Worm (Caenorhabditis elegans): ENCODE results near the gene ZC15.5.

The ZC15.5 gene

DNA sequence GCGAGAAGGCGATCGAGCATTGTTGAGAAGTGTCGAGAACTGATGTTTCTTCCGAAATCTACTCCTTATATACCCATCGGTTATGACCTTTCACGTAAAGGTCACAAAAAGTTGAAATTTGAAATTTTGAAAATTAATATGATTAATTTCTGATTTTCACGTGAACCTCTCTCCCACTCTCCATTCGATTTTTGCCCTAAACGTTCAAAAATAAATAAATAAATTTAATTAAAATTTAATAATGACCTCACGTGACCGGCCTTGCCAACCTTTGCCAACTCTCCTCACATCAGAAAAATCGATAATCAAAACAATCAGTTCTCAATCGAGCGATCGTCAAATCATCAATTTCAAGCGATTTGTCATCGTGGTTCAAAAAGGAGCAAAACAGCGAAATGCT is 19.7 kb downstream of the ZC15.5 start, which contains the start of gene Y113G7C.1:
TSS of gene Y113G7C.1 (plus strand) at position 301 of the 400 bp plus-strand sequence.
- TF ChIP-seq pes-1 (GFP tag; IDR thresholded peaks at IDR 0.05) (no peak), hnd-1 (tag; optimal IDR thresholded peaks at IDR 0.05) (no peak), ama-1 (optimal IDR thresholded peaks at IDR 0.05) (no peak), tra-4 (tag; optimal IDR thresholded peaks at IDR 0.05) (no peak), sea-1 (GFP tag; conservative IDR thresholded peaks at IDR 0.05) (no peak), flt-1 (GFP tag; IDR thresholded peaks at IDR 0.05) (no peak), tbx-37 (GFP tag; conservative IDR thresholded peaks at IDR 0.05) (no peak), hmbx-1 (tag; optimal IDR thresholded peaks at IDR 0.05) (no peak), ceh-13 (GFP tag; optimal IDR thresholded peaks at IDR 0.05) (no peak)

DNA sequence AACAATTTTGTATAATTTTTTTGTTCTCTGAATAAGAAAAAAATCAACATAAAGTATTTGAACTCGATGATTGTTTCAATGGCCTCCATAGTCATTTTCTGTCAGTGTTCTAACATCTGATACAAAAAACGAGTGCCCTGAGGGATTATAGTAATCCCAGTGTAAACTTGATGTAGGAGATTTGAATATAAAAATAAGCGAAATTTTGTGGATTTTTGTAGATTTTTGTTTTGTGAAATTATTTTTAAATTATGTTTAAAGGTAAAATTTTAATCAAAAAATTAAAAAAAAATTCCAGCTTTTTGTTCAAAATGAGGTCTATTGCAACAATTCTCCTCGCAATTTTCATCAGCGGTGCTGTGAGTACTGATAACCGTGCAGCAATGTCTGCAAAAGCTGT is 27.7 kb downstream of the ZC15.5 start, which contains the start of gene Y38H6A.1:
TSS of gene Y38H6A.1 (plus strand) at position 301 of the 400 bp plus-strand sequence.
- TF ChIP-seq pes-1 (GFP tag; IDR thresholded peaks at IDR 0.05), result no peak
- no peak for TF ChIP-seq F13C5.2 (tag; optimal IDR thresholded peaks at IDR 0.05)
- TF ChIP-seq hmbx-1 (tag; optimal IDR thresholded peaks at IDR 0.05), result no peak
- TF ChIP-seq sea-1 (GFP tag; conservative IDR thresholded peaks at IDR 0.05), result no peak
- no peak for TF ChIP-seq hmg-4 (GFP tag; optimal IDR thresholded peaks at IDR 0.05)
- no peak for TF ChIP-seq ama-1 (optimal IDR thresholded peaks at IDR 0.05)

DNA sequence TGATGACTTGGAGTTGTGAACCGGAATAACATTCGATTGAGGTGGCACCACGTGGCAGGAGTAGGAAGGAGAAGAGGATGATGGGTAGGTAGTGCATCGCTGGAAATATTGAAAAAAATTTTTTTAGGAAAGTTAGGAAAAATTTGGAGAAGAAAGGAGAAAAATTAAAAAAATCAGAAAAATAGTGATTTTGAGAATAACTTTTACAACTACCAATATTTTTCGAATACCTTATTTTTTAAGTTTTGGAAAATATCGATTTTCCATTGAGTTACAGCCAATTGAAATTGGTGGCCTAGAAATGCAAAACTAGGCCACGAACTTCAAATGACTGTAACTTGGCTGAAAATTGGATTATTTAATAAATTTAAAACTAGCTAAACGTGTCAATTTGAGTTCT is 37.5 kb downstream of the ZC15.5 start, which contains the start of gene Y38H6A.5:
TSS of gene Y38H6A.5 (minus strand) at position 101 of the 400 bp plus-strand sequence.
- TF ChIP-seq B0310.2 (tag; optimal IDR thresholded peaks at IDR 0.05) (no peak), tbx-11 (GFP tag; IDR thresholded peaks at IDR 0.05) (no peak), hmg-4 (GFP tag; optimal IDR thresholded peaks at IDR 0.05) (no peak), pes-1 (GFP tag; IDR thresholded peaks at IDR 0.05) (no peak), ama-1 (optimal IDR thresholded peaks at IDR 0.05) (no peak)

DNA sequence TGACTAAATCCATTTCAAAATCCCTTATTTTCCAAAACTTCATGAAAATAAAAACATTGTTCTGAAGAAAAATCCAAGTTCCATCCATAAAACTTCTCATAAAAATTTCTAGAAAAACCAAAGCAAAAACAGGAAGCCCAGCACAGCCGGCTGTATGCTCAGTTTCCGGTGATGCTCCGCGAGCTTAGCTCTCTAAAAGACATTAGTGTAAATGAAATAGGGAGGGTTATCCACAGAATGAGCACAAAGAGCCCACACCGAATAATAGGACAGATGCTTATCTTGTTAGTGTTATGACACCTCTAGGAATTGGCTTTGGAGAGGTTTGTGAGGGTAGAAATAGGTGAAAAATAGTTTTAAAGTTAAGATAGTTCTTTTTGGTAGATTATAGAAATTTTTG is 40.3 kb downstream of the ZC15.5 start:
- TF ChIP-seq pes-1 (GFP tag; IDR thresholded peaks at IDR 0.05) (no peak), hmg-4 (GFP tag; optimal IDR thresholded peaks at IDR 0.05) (no peak), ama-1 (optimal IDR thresholded peaks at IDR 0.05) (no peak), ets-7 (tag; optimal IDR thresholded peaks at IDR 0.05) (no peak), ceh-13 (GFP tag; optimal IDR thresholded peaks at IDR 0.05) (no peak), tbx-37 (GFP tag; conservative IDR thresholded peaks at IDR 0.05) (no peak), F13C5.2 (tag; optimal IDR thresholded peaks at IDR 0.05) (no peak), tbx-11 (GFP tag; IDR thresholded peaks at IDR 0.05) (no peak), tra-4 (tag; optimal IDR thresholded peaks at IDR 0.05) (no peak), B0310.2 (tag; optimal IDR thresholded peaks at IDR 0.05) (no peak), ceh-36 (tag; optimal IDR thresholded peaks at IDR 0.05) (no peak), sea-1 (GFP tag; conservative IDR thresholded peaks at IDR 0.05) (no peak), scrt-1 (GFP tag; IDR thresholded peaks at IDR 0.05) (no peak), flt-1 (GFP tag; IDR thresholded peaks at IDR 0.05) (no peak)

DNA sequence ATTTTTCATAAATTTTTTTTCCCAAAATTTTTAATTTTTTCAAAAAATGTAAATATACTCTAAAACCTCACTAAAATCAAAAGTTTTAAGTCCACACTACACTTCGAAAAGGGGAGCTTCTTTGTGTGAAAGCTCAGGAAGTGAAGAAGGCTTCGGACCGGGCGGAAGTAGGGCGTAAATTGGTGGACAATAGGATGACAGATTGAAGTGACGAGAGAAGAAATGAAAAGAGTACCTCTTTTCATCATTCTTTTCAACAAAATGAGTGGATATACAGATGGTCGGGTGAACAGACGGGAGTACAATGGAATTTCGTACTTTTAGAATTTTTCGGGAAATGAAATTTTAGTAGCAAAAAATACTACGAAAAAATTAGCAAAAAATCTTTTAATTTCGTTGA is 41.1 kb downstream of the ZC15.5 start:
- TF ChIP-seq ama-1 (optimal IDR thresholded peaks at IDR 0.05), result no peak
- no peak for TF ChIP-seq sea-1 (GFP tag; conservative IDR thresholded peaks at IDR 0.05)
- TF ChIP-seq hnd-1 (tag; optimal IDR thresholded peaks at IDR 0.05), result no peak
- TF ChIP-seq flt-1 (GFP tag; IDR thresholded peaks at IDR 0.05), result no peak
- TF ChIP-seq B0310.2 (tag; optimal IDR thresholded peaks at IDR 0.05), result no peak
- no peak for TF ChIP-seq tbx-11 (GFP tag; IDR thresholded peaks at IDR 0.05)
- no peak for TF ChIP-seq ceh-36 (tag; optimal IDR thresholded peaks at IDR 0.05)
- TF ChIP-seq ceh-13 (GFP tag; optimal IDR thresholded peaks at IDR 0.05), result no peak
- TF ChIP-seq scrt-1 (GFP tag; IDR thresholded peaks at IDR 0.05), result no peak

DNA sequence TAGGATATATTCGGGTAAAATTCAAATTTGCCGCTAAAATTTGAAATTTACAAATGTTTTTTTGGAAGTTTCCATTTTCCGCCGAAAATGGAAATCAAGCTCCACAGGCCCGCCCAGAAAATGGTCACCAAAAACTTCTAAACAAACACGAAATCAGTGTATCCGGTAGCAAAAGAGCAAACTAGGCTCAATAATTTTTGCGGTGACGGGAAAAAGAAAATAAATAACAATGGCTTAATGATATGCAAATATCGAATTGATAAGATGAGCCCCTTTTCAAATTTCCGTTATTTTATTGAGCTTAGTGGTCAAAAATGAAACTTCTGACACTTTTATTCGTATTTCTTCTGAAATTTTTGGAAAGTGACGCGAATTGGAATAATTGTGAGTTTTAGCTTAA is 47.1 kb downstream of the ZC15.5 start, which contains the start of gene Y38H6A.3:
TSS of gene Y38H6A.3 (plus strand) at position 301 of the 400 bp plus-strand sequence.
- TF ChIP-seq scrt-1 (GFP tag; IDR thresholded peaks at IDR 0.05) (no peak), sea-1 (GFP tag; conservative IDR thresholded peaks at IDR 0.05) (no peak), tbx-37 (GFP tag; conservative IDR thresholded peaks at IDR 0.05) (no peak), B0310.2 (tag; optimal IDR thresholded peaks at IDR 0.05) (no peak), tbx-11 (GFP tag; IDR thresholded peaks at IDR 0.05) (no peak), pes-1 (GFP tag; IDR thresholded peaks at IDR 0.05) (no peak), hmbx-1 (tag; optimal IDR thresholded peaks at IDR 0.05) (no peak), hnd-1 (tag; optimal IDR thresholded peaks at IDR 0.05) (no peak), ceh-13 (GFP tag; optimal IDR thresholded peaks at IDR 0.05) (no peak), ets-7 (tag; optimal IDR thresholded peaks at IDR 0.05) (no peak), hmg-4 (GFP tag; optimal IDR thresholded peaks at IDR 0.05) (no peak), tra-4 (tag; optimal IDR thresholded peaks at IDR 0.05) (no peak), ama-1 (optimal IDR thresholded peaks at IDR 0.05) (no peak), F13C5.2 (tag; optimal IDR thresholded peaks at IDR 0.05) (no peak)

DNA sequence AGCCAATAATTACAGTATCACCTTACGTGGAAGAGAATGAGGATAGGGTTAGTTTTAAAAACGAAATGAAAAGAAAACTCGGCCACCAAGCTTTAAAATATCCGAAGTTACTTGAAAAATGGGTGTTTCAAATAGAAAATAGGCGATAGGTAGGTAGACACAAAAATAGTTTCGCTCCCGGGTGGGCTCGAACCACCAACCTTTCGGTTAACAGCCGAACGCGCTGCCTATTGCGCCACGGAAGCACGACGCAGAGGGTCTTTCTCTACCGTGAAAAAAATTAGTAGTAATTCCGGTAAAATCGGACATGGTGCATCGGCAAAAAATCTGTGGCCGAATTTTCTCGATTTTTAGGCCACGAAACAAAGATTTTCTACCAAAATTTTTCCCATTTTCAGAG is 49.9 kb downstream of the ZC15.5 start:
- TF ChIP-seq B0310.2 (tag; optimal IDR thresholded peaks at IDR 0.05), result no peak
- TF ChIP-seq hmbx-1 (tag; optimal IDR thresholded peaks at IDR 0.05), result no peak
- TF ChIP-seq F13C5.2 (tag; optimal IDR thresholded peaks at IDR 0.05), result no peak
- no peak for TF ChIP-seq aly-1 (tag; optimal IDR thresholded peaks at IDR 0.05)
- TF ChIP-seq pes-1 (GFP tag; IDR thresholded peaks at IDR 0.05), result 0 out of 2 replicates have a peak, but pooled peaks have one; percentile 36
- TF ChIP-seq ets-7 (tag; optimal IDR thresholded peaks at IDR 0.05), result no peak

Measured in whole organism, early embryonic.